1 fruit fly cellular context compared by ENCODE assay signal in the genomic region with DNA sequence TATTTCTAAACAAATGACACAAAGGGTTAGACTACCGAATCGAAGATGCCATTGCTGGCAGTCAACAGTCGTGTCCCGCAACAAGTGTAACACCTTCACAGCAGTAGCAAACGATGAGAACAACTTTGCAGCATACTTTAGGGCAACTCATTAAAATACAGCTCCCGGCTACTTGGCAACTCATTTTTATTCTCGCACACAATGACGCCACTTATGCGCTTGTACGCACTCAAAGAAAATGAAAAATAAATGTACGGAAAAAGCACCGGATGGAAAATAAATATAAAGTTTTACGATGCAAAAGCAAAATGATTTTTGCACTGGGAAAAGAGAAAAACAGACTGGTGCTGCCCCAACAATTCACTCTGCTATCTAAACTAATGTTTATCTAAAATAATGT.
TF ChIP-seq lines count a peak whose summit lies in the region.

No protein-coding gene starts in this region.

TF ChIP-seq in whole organism, embryonic, 481 proteins besides CTCF, POLR2A, EP300 and RAD21 (continued from another document):
- TF ChIP-seq CG2678 (tag; optimal IDR thresholded peaks at IDR 0.05; lab: Kevin White, UChicago): no peak
- peak; percentile 15 for TF ChIP-seq sd (tag; optimal IDR thresholded peaks at IDR 0.05; lab: Kevin White, UChicago)
- TF ChIP-seq CG2889 (GFP tag; IDR thresholded peaks at IDR 0.05; lab: Robert Waterston, UW): no peak
- no peak for TF ChIP-seq CG31441 (GFP tag; IDR thresholded peaks at IDR 0.05; lab: Robert Waterston, UW)
- TF ChIP-seq CG1647 (GFP tag; optimal IDR thresholded peaks at IDR 0.05; lab: Kevin White, UChicago): no peak
- TF ChIP-seq row (GFP tag; IDR thresholded peaks at IDR 0.05; lab: Robert Waterston, UW): peak; percentile 54
- TF ChIP-seq Abd-B (GFP tag; optimal IDR thresholded peaks at IDR 0.05; lab: Kevin White, UChicago): no peak
- TF ChIP-seq ham (GFP tag; IDR thresholded peaks at IDR 0.05; lab: Robert Waterston, UW): no peak
- no peak for TF ChIP-seq ap (GFP tag; IDR thresholded peaks at IDR 0.05; lab: Robert Waterston, UW)
- TF ChIP-seq zfh2 (GFP tag; optimal IDR thresholded peaks at IDR 0.05; lab: Kevin White, UChicago): no peak
- TF ChIP-seq stc (GFP tag; IDR thresholded peaks at IDR 0.05; lab: Robert Waterston, UW): 0 out of 2 replicates have a peak, but pooled peaks have one; percentile 40
- TF ChIP-seq CG1603 (tag; optimal IDR thresholded peaks at IDR 0.05; lab: Kevin White, UChicago): no peak
- no peak for TF ChIP-seq pho (GFP tag; optimal IDR thresholded peaks at IDR 0.05; lab: Kevin White, UChicago)
- no peak for TF ChIP-seq slou (GFP tag; optimal IDR thresholded peaks at IDR 0.05; lab: Kevin White, UChicago)
- TF ChIP-seq phol (tag; optimal IDR thresholded peaks at IDR 0.05; lab: Kevin White, UChicago): no peak
- no peak for TF ChIP-seq D (optimal IDR thresholded peaks at IDR 0.05; lab: Kevin White, UChicago)
- TF ChIP-seq D (GFP tag; optimal IDR thresholded peaks at IDR 0.05; lab: Kevin White, UChicago): no peak
- TF ChIP-seq disco-r (GFP tag; optimal IDR thresholded peaks at IDR 0.05; lab: Kevin White, UChicago): no peak
- no peak for TF ChIP-seq Ets65A (GFP tag; lab: Kevin White, UChicago)
- TF ChIP-seq Neu2 (GFP tag; optimal IDR thresholded peaks at IDR 0.05; lab: Kevin White, UChicago; ENCODE audit: borderline replicate concordance): no peak
- no peak for TF ChIP-seq Dfd (GFP tag; optimal IDR thresholded peaks at IDR 0.05; lab: Kevin White, UChicago)
- TF ChIP-seq ab (GFP tag; optimal IDR thresholded peaks at IDR 0.05; lab: Kevin White, UChicago): no peak
- TF ChIP-seq chif (GFP tag; optimal IDR thresholded peaks at IDR 0.05; lab: Kevin White, UChicago): no peak
- TF ChIP-seq prd (optimal IDR thresholded peaks at IDR 0.05; lab: Kevin White, UChicago): no peak
- peak; percentile 34; the same call in 2 of the 3 replicates for TF ChIP-seq prd (GFP tag; IDR thresholded peaks at IDR 0.05; lab: Robert Waterston, UW)
- no peak for TF ChIP-seq CG15479 (GFP tag; optimal IDR thresholded peaks at IDR 0.05; lab: Kevin White, UChicago)
- no peak for TF ChIP-seq NFAT (GFP tag; IDR thresholded peaks at IDR 0.05; lab: Robert Waterston, UW)
- TF ChIP-seq zen (tag; optimal IDR thresholded peaks at IDR 0.05; lab: Kevin White, UChicago): no peak
- no peak for TF ChIP-seq CG15011 (GFP tag; optimal IDR thresholded peaks at IDR 0.05; lab: Kevin White, UChicago)
- peak; percentile 8 for TF ChIP-seq CG12659 (GFP tag; optimal IDR thresholded peaks at IDR 0.05; lab: Kevin White, UChicago)
- no peak for TF ChIP-seq CG14050 (GFP tag; IDR thresholded peaks at IDR 0.05; lab: Robert Waterston, UW)
- no peak for TF ChIP-seq CG16863 (GFP tag; optimal IDR thresholded peaks at IDR 0.05; lab: Kevin White, UChicago)
- TF ChIP-seq NfI (GFP tag; optimal IDR thresholded peaks at IDR 0.05; lab: Kevin White, UChicago): no peak
- no peak for TF ChIP-seq CG7987 (GFP tag; optimal IDR thresholded peaks at IDR 0.05; lab: Kevin White, UChicago)
- TF ChIP-seq stwl (tag; optimal IDR thresholded peaks at IDR 0.05; lab: Kevin White, UChicago): peak; percentile 78
- no peak for TF ChIP-seq Fer2 (tag; optimal IDR thresholded peaks at IDR 0.05; lab: Kevin White, UChicago)
- TF ChIP-seq CG1233 (GFP tag; optimal IDR thresholded peaks at IDR 0.05; lab: Kevin White, UChicago): no peak
- peak; percentile 25; the same call in 1 of the 2 replicates for TF ChIP-seq lmd (GFP tag; IDR thresholded peaks at IDR 0.05; lab: Robert Waterston, UW)
- no peak for TF ChIP-seq CG9797 (GFP tag; optimal IDR thresholded peaks at IDR 0.05; lab: Kevin White, UChicago)
- no peak for TF ChIP-seq Kr (GFP tag; optimal IDR thresholded peaks at IDR 0.05; lab: Kevin White, UChicago)
- no peak for TF ChIP-seq unpg (GFP tag; optimal IDR thresholded peaks at IDR 0.05; lab: Kevin White, UChicago)
- TF ChIP-seq pum (GFP tag; optimal IDR thresholded peaks at IDR 0.05; lab: Kevin White, UChicago): no peak
- TF ChIP-seq sima (GFP tag; optimal IDR thresholded peaks at IDR 0.05; lab: Kevin White, UChicago): no peak
- no peak for TF ChIP-seq ems (GFP tag; optimal IDR thresholded peaks at IDR 0.05; lab: Kevin White, UChicago)
- TF ChIP-seq CG10565 (GFP tag; optimal IDR thresholded peaks at IDR 0.05; lab: Kevin White, UChicago): no peak
- no peak for TF ChIP-seq CG6254 (GFP tag; optimal IDR thresholded peaks at IDR 0.05; lab: Kevin White, UChicago)
- no peak for TF ChIP-seq trem (tag; optimal IDR thresholded peaks at IDR 0.05; lab: Kevin White, UChicago)
- TF ChIP-seq aop (GFP tag; IDR thresholded peaks at IDR 0.05; lab: Robert Waterston, UW): no peak
- no peak for TF ChIP-seq mld (GFP tag; IDR thresholded peaks at IDR 0.05; lab: Robert Waterston, UW; ENCODE audit: partially characterized antibody)
- no peak for TF ChIP-seq dimm (GFP tag; IDR thresholded peaks at IDR 0.05; lab: Robert Waterston, UW)
- no peak; the same call in 1 of the 2 replicates for TF ChIP-seq seq (GFP tag; IDR thresholded peaks at IDR 0.05; lab: Robert Waterston, UW)
- no peak for TF ChIP-seq ERR (GFP tag; optimal IDR thresholded peaks at IDR 0.05; lab: Kevin White, UChicago)
- TF ChIP-seq D19B (GFP tag; optimal IDR thresholded peaks at IDR 0.05; lab: Kevin White, UChicago): no peak
- no peak for TF ChIP-seq HLH3B (GFP tag; IDR thresholded peaks at IDR 0.05; lab: Robert Waterston, UW)
- TF ChIP-seq sim (GFP tag; IDR thresholded peaks at IDR 0.05; lab: Robert Waterston, UW): no peak
- TF ChIP-seq CG4328 (GFP tag; optimal IDR thresholded peaks at IDR 0.05; lab: Kevin White, UChicago): no peak
- peak; percentile 37 for TF ChIP-seq Sox102F (GFP tag; optimal IDR thresholded peaks at IDR 0.05; lab: Kevin White, UChicago)
- TF ChIP-seq Hmr (GFP tag; optimal IDR thresholded peaks at IDR 0.05; lab: Kevin White, UChicago): no peak
- no peak for TF ChIP-seq CG9876 (GFP tag; optimal IDR thresholded peaks at IDR 0.05; lab: Kevin White, UChicago)
- TF ChIP-seq pfk (GFP tag; optimal IDR thresholded peaks at IDR 0.05; lab: Kevin White, UChicago): no peak
- no peak for TF ChIP-seq CG3726 (GFP tag; IDR thresholded peaks at IDR 0.05; lab: Robert Waterston, UW)
- TF ChIP-seq tx (GFP tag; optimal IDR thresholded peaks at IDR 0.05; lab: Kevin White, UChicago): no peak
- no peak for TF ChIP-seq sr (GFP tag; IDR thresholded peaks at IDR 0.05; lab: Robert Waterston, UW)
- TF ChIP-seq ind (GFP tag; optimal IDR thresholded peaks at IDR 0.05; lab: Kevin White, UChicago): no peak
- TF ChIP-seq cwo (GFP tag; optimal IDR thresholded peaks at IDR 0.05; lab: Kevin White, UChicago): no peak
- TF ChIP-seq Lim3 (GFP tag; IDR thresholded peaks at IDR 0.05; lab: Robert Waterston, UW): no peak
- TF ChIP-seq inv (GFP tag; IDR thresholded peaks at IDR 0.05; lab: Robert Waterston, UW; ENCODE audit: partially characterized antibody): no peak
- TF ChIP-seq CG10654 (GFP tag; optimal IDR thresholded peaks at IDR 0.05; lab: Kevin White, UChicago): no peak
- no peak for TF ChIP-seq pan (optimal IDR thresholded peaks at IDR 0.05; lab: Kevin White, UChicago)
- TF ChIP-seq pan (GFP tag; optimal IDR thresholded peaks at IDR 0.05 in 1 of 2, IDR thresholded peaks at IDR 0.05 in 1 of 2): peak in 1 of 2 experiments; percentile 50
- no peak for TF ChIP-seq mirr (GFP tag; optimal IDR thresholded peaks at IDR 0.05; lab: Kevin White, UChicago)
- TF ChIP-seq sug (tag; optimal IDR thresholded peaks at IDR 0.05; lab: Kevin White, UChicago): no peak
- no peak for TF ChIP-seq Deaf1 (tag; optimal IDR thresholded peaks at IDR 0.05; lab: Kevin White, UChicago)
- TF ChIP-seq CG4820 (GFP tag; optimal IDR thresholded peaks at IDR 0.05; lab: Kevin White, UChicago): no peak
- TF ChIP-seq BEAF-32 (GFP tag; optimal IDR thresholded peaks at IDR 0.05; lab: Kevin White, UChicago): no peak
- no peak for TF ChIP-seq pita (GFP tag; optimal IDR thresholded peaks at IDR 0.05; lab: Kevin White, UChicago)
- no peak for TF ChIP-seq CG12391 (tag; optimal IDR thresholded peaks at IDR 0.05; lab: Kevin White, UChicago)
- no peak for TF ChIP-seq da (GFP tag; optimal IDR thresholded peaks at IDR 0.05; lab: Kevin White, UChicago)
- no peak for TF ChIP-seq CG12071 (GFP tag; optimal IDR thresholded peaks at IDR 0.05; lab: Kevin White, UChicago)
- no peak for TF ChIP-seq CG17361 (GFP tag; IDR thresholded peaks at IDR 0.05; lab: Robert Waterston, UW)
- no peak for TF ChIP-seq grau (tag; optimal IDR thresholded peaks at IDR 0.05; lab: Kevin White, UChicago)
- TF ChIP-seq CG1792 (GFP tag; optimal IDR thresholded peaks at IDR 0.05; lab: Kevin White, UChicago): no peak
- no peak for TF ChIP-seq lov (optimal IDR thresholded peaks at IDR 0.05; lab: Kevin White, UChicago)
- TF ChIP-seq lov (GFP tag; IDR thresholded peaks at IDR 0.05; lab: Robert Waterston, UW): no peak
- TF ChIP-seq CG11456 (GFP tag; IDR thresholded peaks at IDR 0.05; lab: Robert Waterston, UW): peak; percentile 82; the same call in 2 of the 3 replicates
- TF ChIP-seq Dbx (GFP tag; IDR thresholded peaks at IDR 0.05; lab: Robert Waterston, UW): 0 out of 3 replicates have a peak, but pooled peaks have one; percentile 8
- no peak for TF ChIP-seq CG4360 (GFP tag; IDR thresholded peaks at IDR 0.05; lab: Robert Waterston, UW)
- TF ChIP-seq wdn (GFP tag; IDR thresholded peaks at IDR 0.05; lab: Robert Waterston, UW): no peak
- TF ChIP-seq HHEX (GFP tag; optimal IDR thresholded peaks at IDR 0.05; lab: Kevin White, UChicago): no peak
- no peak for TF ChIP-seq CG31388 (GFP tag; optimal IDR thresholded peaks at IDR 0.05; lab: Kevin White, UChicago)
- TF ChIP-seq CG12942 (GFP tag; optimal IDR thresholded peaks at IDR 0.05; lab: Kevin White, UChicago): no peak
- no peak for TF ChIP-seq sqz (GFP tag; optimal IDR thresholded peaks at IDR 0.05; lab: Kevin White, UChicago)
- peak; percentile 57 for TF ChIP-seq slbo (GFP tag; IDR thresholded peaks at IDR 0.05; lab: Robert Waterston, UW)
- TF ChIP-seq Gsc (GFP tag; IDR thresholded peaks at IDR 0.05; lab: Robert Waterston, UW): no peak
- peak; percentile 54; the same call in 1 of the 3 replicates for TF ChIP-seq ci (GFP tag; IDR thresholded peaks at IDR 0.05; lab: Robert Waterston, UW)
- TF ChIP-seq zen2 (GFP tag; IDR thresholded peaks at IDR 0.05; lab: Robert Waterston, UW; ENCODE audit: partially characterized antibody): no peak
- TF ChIP-seq D19A (tag; optimal IDR thresholded peaks at IDR 0.05; lab: Kevin White, UChicago): peak; percentile 1
- TF ChIP-seq CG7271 (tag; optimal IDR thresholded peaks at IDR 0.05; lab: Kevin White, UChicago): no peak
- peak; percentile 45 for TF ChIP-seq nom (GFP tag; optimal IDR thresholded peaks at IDR 0.05; lab: Kevin White, UChicago)
- no peak for TF ChIP-seq B-H1 (GFP tag; IDR thresholded peaks at IDR 0.05; lab: Robert Waterston, UW)
- no peak for TF ChIP-seq jumu (GFP tag; optimal IDR thresholded peaks at IDR 0.05; lab: Kevin White, UChicago)
- TF ChIP-seq CG3838 (GFP tag; optimal IDR thresholded peaks at IDR 0.05; lab: Kevin White, UChicago): no peak
- TF ChIP-seq CG14014 (GFP tag; IDR thresholded peaks at IDR 0.05; lab: Robert Waterston, UW): peak; percentile 16; the same call in 1 of the 2 replicates
- TF ChIP-seq ftz-f1 (GFP tag; optimal IDR thresholded peaks at IDR 0.05; lab: Kevin White, UChicago): no peak
- TF ChIP-seq CG2120 (GFP tag; optimal IDR thresholded peaks at IDR 0.05; lab: Kevin White, UChicago): peak; percentile 7
- peak; percentile 32 for TF ChIP-seq CG17359 (tag; optimal IDR thresholded peaks at IDR 0.05; lab: Kevin White, UChicago)
- TF ChIP-seq CG30020 (tag; optimal IDR thresholded peaks at IDR 0.05; lab: Kevin White, UChicago): no peak
- no peak for TF ChIP-seq CG12219 (GFP tag; optimal IDR thresholded peaks at IDR 0.05; lab: Kevin White, UChicago)
- TF ChIP-seq CG1602 (GFP tag; optimal IDR thresholded peaks at IDR 0.05; lab: Kevin White, UChicago): no peak
- no peak for TF ChIP-seq CG18764 (GFP tag; optimal IDR thresholded peaks at IDR 0.05; lab: Kevin White, UChicago)
